Worm (Caenorhabditis elegans) whole organism, young adult: ENCODE results near the gene nhr-247.
A peak's percentile ranks its signal among the peaks of the same experiment; 100 is the strongest.
"Not testable (repeated sequence)": the region's sequence is repeated elsewhere in the genome, so short reads cannot be mapped to it uniquely, and the experiment has no call there.

Experiments used
- C17E4.6 ChIP-seq: fragments of 200-800 bp; sonication (Bioruptor generic); IDR thresholded peaks from 2 replicates; pipeline ENCODE4 v1.3.6; 2022; ENCODE audit warnings: missing genetic modification reagents, missing genetic modification characterization, missing compliant biosample characterization
- D2030.7 ChIP-seq: fragments of 200-800 bp; sonication (Bioruptor generic); IDR thresholded peaks from 2 replicates; pipeline ENCODE4 v1.3.6; 2022; ENCODE audit warnings: missing genetic modification reagents, missing genetic modification characterization, missing compliant biosample characterization
- F37B4.10 ChIP-seq: fragments of 200-800 bp; sonication (Bioruptor generic); IDR thresholded peaks from 2 replicates; pipeline ENCODE4 v1.3.6; 2022; ENCODE audit warnings: missing genetic modification characterization, missing compliant biosample characterization
- F39B2.1 ChIP-seq: fragments of 200-800 bp; sonication (Bioruptor generic); IDR thresholded peaks from 2 replicates; pipeline ENCODE4 v1.3.6; 2022; ENCODE audit warnings: missing genetic modification reagents, missing genetic modification characterization, missing compliant biosample characterization
- F49E8.2 ChIP-seq: sonication (generic microtip); optimal IDR thresholded peaks from 3 replicates; lab custom pipeline; 2017; ENCODE audit warnings: missing genetic modification characterization, mild to moderate bottlenecking, missing compliant biosample characterization, antibody characterized with exemption, moderate library complexity; ENCODE audit not compliant: insufficient read depth
- K12H6.12 ChIP-seq: fragments of 200-800 bp; sonication (Bioruptor generic); optimal IDR thresholded peaks from 2 replicates; lab custom pipeline; 2018; ENCODE audit warnings: mild to moderate bottlenecking, missing genetic modification characterization, missing compliant biosample characterization
- akir-1 ChIP-seq: fragments of 200-800 bp; sonication (Bioruptor generic); optimal IDR thresholded peaks from 2 replicates; lab custom pipeline; 2018; ENCODE audit warnings: mild to moderate bottlenecking, missing genetic modification characterization, moderate library complexity, missing compliant biosample characterization
- aptf-3 ChIP-seq: fragments of 200-800 bp; sonication (Bioruptor generic); IDR thresholded peaks from 2 replicates; pipeline ENCODE4 v1.3.6; 2022; ENCODE audit warnings: missing genetic modification characterization, missing compliant biosample characterization
- atf-7 ChIP-seq: sonication (generic microtip); optimal IDR thresholded peaks from 2 replicates; lab custom pipeline; 2017; ENCODE audit warnings: mild to moderate bottlenecking, missing genetic modification characterization, missing compliant biosample characterization
- bed-2 ChIP-seq: fragments of 200-800 bp; sonication (Bioruptor generic); IDR thresholded peaks from 2 replicates; pipeline ENCODE4 v1.3.6; 2022; ENCODE audit warnings: missing genetic modification reagents, missing genetic modification characterization, missing compliant biosample characterization
- ccch-3 ChIP-seq: fragments of 200-800 bp; sonication (Bioruptor generic); optimal IDR thresholded peaks from 2 replicates; lab custom pipeline; 2018; ENCODE audit warnings: mild to moderate bottlenecking, missing genetic modification characterization, missing compliant biosample characterization
- cebp-1 ChIP-seq, 2 experiments: fragments of 200-800 bp in 1 of 2; sonication (Bioruptor generic) in 1 of 2; sonication (generic microtip) in 1 of 2; IDR thresholded peaks in 1 of 2; optimal IDR thresholded peaks in 1 of 2; 2 replicates each; pipeline versions ENCODE4 v1.3.6 to Lab custom; 2017 to 2022; ENCODE audit warnings: missing compliant biosample characterization in 2 of 2, missing genetic modification characterization in 2 of 2, mild to moderate bottlenecking in 1 of 2, missing genetic modification reagents in 1 of 2, moderate library complexity in 1 of 2
- ceh-40 ChIP-seq: fragments of 200-800 bp; sonication (Bioruptor generic); IDR thresholded peaks from 2 replicates; pipeline ENCODE4 v1.3.6; 2022; ENCODE audit warnings: missing genetic modification characterization, missing compliant biosample characterization
- ceh-58 ChIP-seq: fragments of 200-800 bp; sonication (Bioruptor generic); IDR thresholded peaks from 2 replicates; pipeline ENCODE4 v1.3.6; 2022; ENCODE audit warnings: missing genetic modification characterization, missing compliant biosample characterization
- dpff-1 ChIP-seq: sonication (generic microtip); optimal IDR thresholded peaks from 2 replicates; lab custom pipeline; 2017; ENCODE audit warnings: mild to moderate bottlenecking, missing genetic modification characterization, missing compliant biosample characterization
- dpl-1 ChIP-seq: fragments of 150-350 bp; optimal IDR thresholded peaks from 2 replicates; lab custom pipeline; 2014; ENCODE audit warnings: missing biosample characterization, missing genetic modification reagents, missing genetic modification characterization
- egl-44 ChIP-seq: fragments of 200-800 bp; sonication (Bioruptor generic); IDR thresholded peaks from 2 replicates; pipeline ENCODE4 v1.3.6; 2022; ENCODE audit warnings: missing genetic modification reagents, missing genetic modification characterization, missing compliant biosample characterization
- egrh-3 ChIP-seq: fragments of 200-800 bp; sonication (Bioruptor generic); IDR thresholded peaks from 2 replicates; pipeline ENCODE4 v1.3.6; 2022; ENCODE audit warnings: missing genetic modification reagents, missing genetic modification characterization, missing compliant biosample characterization
- him-1 ChIP-seq: sonication (generic microtip); optimal IDR thresholded peaks from 2 replicates; lab custom pipeline; 2016; ENCODE audit warnings: missing genotype, missing genetic modification reagents, missing genetic modification characterization, missing compliant biosample characterization
- hrde-1 ChIP-seq: sonication (generic microtip); optimal IDR thresholded peaks from 2 replicates; lab custom pipeline; 2016; ENCODE audit warnings: missing genetic modification characterization, mild to moderate bottlenecking, missing compliant biosample characterization, moderate library complexity, missing genotype, missing genetic modification reagents, borderline replicate concordance
- lin-26 ChIP-seq: fragments of 200-800 bp; sonication (Bioruptor generic); IDR thresholded peaks from 2 replicates; pipeline ENCODE4 v1.3.6; 2022; ENCODE audit warnings: missing genetic modification reagents, missing genetic modification characterization, missing compliant biosample characterization
- lin-35 ChIP-seq, 3 experiments: fragments of 150-350 bp in 2 of 3; sonication (generic microtip) in 1 of 3; optimal IDR thresholded peaks; 2 replicates each; lab custom pipeline; 2014 to 2018; ENCODE audit warnings: missing biosample characterization in 3 of 3, missing genetic modification characterization in 3 of 3, missing genetic modification reagents in 3 of 3
- lir-1 ChIP-seq: fragments of 200-800 bp; sonication (Bioruptor generic); conservative IDR thresholded peaks from 2 replicates; pipeline ENCODE4 v1.3.6; 2022; ENCODE audit warnings: missing genetic modification reagents, missing genetic modification characterization, missing compliant biosample characterization
- madf-10 ChIP-seq: sonication (generic microtip); optimal IDR thresholded peaks from 2 replicates; lab custom pipeline; 2016; ENCODE audit warnings: mild to moderate bottlenecking, missing genetic modification characterization, missing compliant biosample characterization
- madf-3 ChIP-seq: fragments of 200-800 bp; sonication (Bioruptor generic); IDR thresholded peaks from 2 replicates; pipeline ENCODE4 v1.3.6; 2022; ENCODE audit warnings: missing genetic modification reagents, missing genetic modification characterization, missing compliant biosample characterization
- mes-4 ChIP-seq: sonication (generic microtip); optimal IDR thresholded peaks from 2 replicates; lab custom pipeline; 2016; ENCODE audit warnings: missing genotype, missing genetic modification characterization, missing compliant biosample characterization
- nhr-120 ChIP-seq: fragments of 200-800 bp; sonication (Bioruptor generic); IDR thresholded peaks from 2 replicates; pipeline ENCODE4 v1.3.6; 2022; ENCODE audit warnings: missing genetic modification characterization, missing compliant biosample characterization
- nhr-179 ChIP-seq: sonication (generic microtip); optimal IDR thresholded peaks from 2 replicates; lab custom pipeline; 2016; ENCODE audit warnings: mild to moderate bottlenecking, missing genetic modification characterization, missing compliant biosample characterization
- nhr-27 ChIP-seq: fragments of 200-800 bp; sonication (Bioruptor generic); optimal IDR thresholded peaks from 2 replicates; lab custom pipeline; 2018; ENCODE audit warnings: mild to moderate bottlenecking, missing genetic modification characterization, moderate library complexity, missing compliant biosample characterization
- nhr-80 ChIP-seq: sonication (generic microtip); optimal IDR thresholded peaks from 2 replicates; lab custom pipeline; 2016; ENCODE audit warnings: missing genetic modification characterization, missing compliant biosample characterization
- nhr-90 ChIP-seq: sonication (generic microtip); optimal IDR thresholded peaks from 2 replicates; lab custom pipeline; 2016; ENCODE audit warnings: missing genotype, mild to moderate bottlenecking, missing genetic modification characterization, missing compliant biosample characterization
- pbrm-1 ChIP-seq: fragments of 200-800 bp; sonication (Bioruptor generic); IDR thresholded peaks from 2 replicates; pipeline ENCODE4 v1.3.6; 2022; ENCODE audit warnings: missing genetic modification reagents, missing genetic modification characterization, missing compliant biosample characterization
- repo-1 ChIP-seq: sonication (generic microtip); optimal IDR thresholded peaks from 2 replicates; lab custom pipeline; 2017; ENCODE audit warnings: mild to moderate bottlenecking, missing genetic modification characterization, missing compliant biosample characterization
- snpc-1.1 ChIP-seq: sonication (generic microtip); optimal IDR thresholded peaks from 2 replicates; lab custom pipeline; 2017; ENCODE audit warnings: missing genetic modification characterization, mild to moderate bottlenecking, missing compliant biosample characterization, antibody characterized with exemption, moderate library complexity, missing genotype, missing genetic modification reagents; ENCODE audit not compliant: insufficient read depth
- somi-1 ChIP-seq: fragments of 200-800 bp; sonication (Bioruptor generic); optimal IDR thresholded peaks from 2 replicates; lab custom pipeline; 2018; ENCODE audit warnings: mild to moderate bottlenecking, missing genetic modification characterization, missing compliant biosample characterization
- sptf-2 ChIP-seq: fragments of 200-800 bp; sonication (Bioruptor generic); optimal IDR thresholded peaks from 2 replicates; lab custom pipeline; 2018; ENCODE audit warnings: mild to moderate bottlenecking, missing genetic modification characterization, missing compliant biosample characterization
- tlf-1 ChIP-seq: fragments of 200-800 bp; sonication (Bioruptor generic); optimal IDR thresholded peaks from 2 replicates; lab custom pipeline; 2018; ENCODE audit warnings: mild to moderate bottlenecking, missing genetic modification characterization, missing compliant biosample characterization
- ztf-25 ChIP-seq: fragments of 200-800 bp; sonication (Bioruptor generic); IDR thresholded peaks from 2 replicates; pipeline ENCODE4 v1.3.6; 2022; ENCODE audit warnings: missing genetic modification reagents, missing genetic modification characterization, missing compliant biosample characterization
- ztf-28 ChIP-seq: fragments of 200-800 bp; sonication (Bioruptor generic); IDR thresholded peaks from 2 replicates; pipeline ENCODE4 v1.3.6; 2022; ENCODE audit warnings: missing genetic modification reagents, missing genetic modification characterization, missing compliant biosample characterization

Gene nhr-247

ce11 chrV:15322653-15323052, at the start of gene nhr-247:
TSS of gene nhr-247 (plus strand) at chrV:15322982.
- not testable (repeated sequence) for TF ChIP-seq aptf-3 (GFP tag; lab: Robert Waterston, UW); bed-2 (GFP tag; lab: Robert Waterston, UW); nhr-179 (tag; lab: Kevin White, UChicago)

DNA sequence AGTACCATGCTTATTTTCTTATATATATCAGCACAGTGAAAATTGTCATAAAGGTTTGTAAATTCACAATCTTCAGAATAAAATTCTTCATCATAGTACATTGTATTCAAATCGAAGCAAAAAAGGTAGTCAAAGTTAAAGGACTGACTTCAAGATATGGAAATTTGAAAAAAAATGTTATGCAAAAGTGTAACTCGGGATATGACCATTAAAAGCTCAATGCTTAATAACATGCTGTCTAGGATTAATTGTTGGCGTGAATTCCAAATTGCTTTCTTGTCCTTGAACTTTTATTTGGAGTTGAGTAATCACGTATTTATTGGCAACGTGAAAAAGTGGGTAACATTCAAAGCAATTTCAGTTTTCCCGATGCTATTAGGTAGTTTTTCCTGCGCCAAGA, 48.0 kb upstream of the nhr-247 start, which contains the start of gene srw-16:
srw-16 (minus strand) TSS at position 101 of the 400 bp plus-strand sequence.
- TF ChIP-seq lin-26 (no peak), bed-2 (GFP tag; lab: Robert Waterston, UW) (no peak), mes-4 (tag; lab: Kevin White, UChicago) (no peak)
- TF ChIP-seq, all 124 proteins: peak for 0

ce11 chrV:15276915-15277314, 45.9 kb upstream of the nhr-247 start, which contains the start of gene srw-17:
TSS of gene srw-17 (minus strand) at chrV:15277015.
- TF ChIP-seq D2030.7 (GFP tag; lab: Robert Waterston, UW) (no peak), F39B2.1 (no peak), ceh-40 (GFP tag; lab: Robert Waterston, UW) (no peak), madf-10 (tag; lab: Kevin White, UChicago) (no peak), nhr-27 (tag; lab: Kevin White, UChicago) (no peak), lir-1 (GFP tag; lab: Robert Waterston, UW) (no peak), F49E8.2 (tag; lab: Kevin White, UChicago) (no peak), somi-1 (no peak), ceh-58 (GFP tag; lab: Robert Waterston, UW) (no peak), egrh-3 (GFP tag; lab: Robert Waterston, UW) (no peak), him-1 (tag; lab: Kevin White, UChicago) (no peak), ztf-28 (GFP tag; lab: Robert Waterston, UW) (no peak), sptf-2 (GFP tag; lab: Kevin White, UChicago) (no peak), repo-1 (tag; lab: Kevin White, UChicago) (no peak)

ce11 chrV:15281279-15281949, 41.4 kb upstream of the nhr-247 start, which contains the start of the genes srw-19 and srx-51:
TSS of gene srw-19 (minus strand) at chrV:15281379.
TSS of gene srx-51 (plus strand) at chrV:15281899.
- no peak for TF ChIP-seq tlf-1 (GFP tag; lab: Kevin White, UChicago)
- no peak for TF ChIP-seq F39B2.1
- no peak for TF ChIP-seq pbrm-1 (GFP tag; lab: Robert Waterston, UW)

ce11 chrV:15285984-15286383, 36.8 kb upstream of the nhr-247 start:
- no peak for TF ChIP-seq dpl-1 (GFP tag; lab: Kevin White, UChicago)
- no peak for TF ChIP-seq hrde-1
- peak; percentile 59 for TF ChIP-seq nhr-80 (tag; lab: Kevin White, UChicago)
- TF ChIP-seq madf-3 (GFP tag; lab: Robert Waterston, UW), result 0 out of 2 replicates have a peak, but pooled peaks have one; percentile 7
- TF ChIP-seq atf-7 (tag; lab: Kevin White, UChicago), result peak; percentile 89

DNA sequence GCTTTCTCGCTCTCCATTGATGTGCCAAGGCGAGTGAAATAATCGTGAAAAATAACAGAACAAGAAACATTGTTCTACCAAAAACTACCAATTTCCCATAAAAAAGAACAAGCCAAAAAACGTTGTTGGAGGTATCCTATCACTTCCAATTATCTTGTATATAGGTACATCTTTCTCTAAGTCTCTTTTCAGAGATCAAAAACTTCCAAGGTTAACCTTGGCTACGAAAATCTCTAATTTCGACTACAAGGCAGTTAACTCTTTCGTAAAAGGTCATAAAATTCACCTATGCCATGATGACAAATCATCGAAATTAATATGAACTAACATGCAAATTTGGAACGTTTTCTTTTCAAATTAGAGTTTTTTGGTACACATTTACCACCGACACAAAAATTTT, 34.9 kb upstream of the nhr-247 start, which contains the start of gene cyp-34A1:
cyp-34A1 (minus strand) TSS at position 101 of the 400 bp plus-strand sequence.
- TF ChIP-seq cebp-1 (GFP tag; IDR thresholded peaks at IDR 0.05; lab: Robert Waterston, UW) (no peak), cebp-1 (tag; optimal IDR thresholded peaks at IDR 0.05; lab: Kevin White, UChicago) (no peak), somi-1 (no peak), C17E4.6 (GFP tag; lab: Robert Waterston, UW) (no peak), lin-35 (GFP tag; optimal IDR thresholded peaks at IDR 0.05; lab: Kevin White, UChicago) (no peak), ccch-3 (GFP tag; lab: Kevin White, UChicago) (no peak), F37B4.10 (no peak), nhr-120 (GFP tag; lab: Robert Waterston, UW) (no peak), ztf-25 (GFP tag; lab: Robert Waterston, UW) (no peak), egl-44 (GFP tag; lab: Robert Waterston, UW) (no peak), nhr-90 (tag; lab: Kevin White, UChicago) (no peak), akir-1 (GFP tag; lab: Kevin White, UChicago) (no peak), snpc-1.1 (tag; lab: Kevin White, UChicago) (no peak), dpff-1 (tag; lab: Kevin White, UChicago) (no peak), K12H6.12 (tag; lab: Kevin White, UChicago) (no peak)
